Worm (Caenorhabditis elegans) whole organism, L4 larva: Measurements from ENCODE around the gene Y50E8A.22.

Source experiments
- R02D3.7 ChIP-seq: fragments of 150-350 bp; sonication (generic microtip); optimal IDR thresholded peaks from 3 replicates; lab custom pipeline; 2014; ENCODE audit warnings: missing biosample characterization, missing genetic modification characterization
- ama-1 ChIP-seq: fragments of 150-350 bp; optimal IDR thresholded peaks from 2 replicates; lab custom pipeline; 2014; ENCODE audit warnings: inconsistent platforms, mixed read lengths
- ceh-28 ChIP-seq: fragments of 150-350 bp; optimal IDR thresholded peaks from 2 replicates; lab custom pipeline; 2014; ENCODE audit warnings: missing biosample characterization, missing genetic modification reagents, missing genetic modification characterization
- ceh-82 ChIP-seq: sonication (generic microtip); optimal IDR thresholded peaks from 2 replicates; lab custom pipeline; 2017; ENCODE audit warnings: missing biosample characterization, missing genetic modification characterization
- egl-27 ChIP-seq: sonication (generic microtip); optimal IDR thresholded peaks from 3 replicates; lab custom pipeline; 2017; ENCODE audit warnings: missing biosample characterization, missing genetic modification reagents, missing genetic modification characterization
- mxl-3 ChIP-seq: fragments of 200-800 bp; sonication (Bioruptor generic); optimal IDR thresholded peaks from 2 replicates; lab custom pipeline; 2018; ENCODE audit warnings: mild to moderate bottlenecking, missing genetic modification characterization, missing compliant biosample characterization
- pha-4 ChIP-seq, 2 experiments: fragments of 150-350 bp in 1 of 2; fragments of 200-800 bp in 1 of 2; sonication (Bioruptor generic) in 1 of 2; IDR thresholded peaks in 1 of 2; optimal IDR thresholded peaks in 1 of 2; 2 replicates each; pipeline versions ENCODE4 v1.3.6 to Lab custom; 2014 to 2022; ENCODE audit warnings: missing genetic modification characterization in 2 of 2, missing genetic modification reagents in 2 of 2, missing biosample characterization in 1 of 2, missing compliant biosample characterization in 1 of 2
- saeg-2 ChIP-seq: fragments of 200-800 bp; sonication (Bioruptor generic); IDR thresholded peaks from 2 replicates; pipeline ENCODE4 v1.3.6; 2022; ENCODE audit warnings: missing genetic modification reagents, missing genetic modification characterization, missing compliant biosample characterization
- tag-97 ChIP-seq: fragments of 200-800 bp; sonication (Bioruptor generic); IDR thresholded peaks from 2 replicates; pipeline ENCODE4 v1.3.6; 2022; ENCODE audit warnings: missing genetic modification characterization, missing compliant biosample characterization
- unc-39 ChIP-seq: sonication (generic microtip); optimal IDR thresholded peaks from 2 replicates; lab custom pipeline; 2017; ENCODE audit warnings: missing biosample characterization, missing genetic modification characterization

ce11 chrV:14726596-14726995 is 22.3 kb downstream of the Y50E8A.22 start, which contains the start of gene Y50E8A.1:
- no peak for TF ChIP-seq ama-1 (lab: Kevin White, UChicago)
- TF ChIP-seq unc-39 (tag; lab: Kevin White, UChicago), result no peak
- TF ChIP-seq ceh-82 (tag; lab: Kevin White, UChicago), result no peak
- TF ChIP-seq saeg-2 (GFP tag; lab: Robert Waterston, UW), result no peak
- TF ChIP-seq pha-4 (GFP tag; IDR thresholded peaks at IDR 0.05; lab: Robert Waterston, UW), result no peak
- TF ChIP-seq pha-4 (tag; optimal IDR thresholded peaks at IDR 0.05; lab: Kevin White, UChicago), result no peak
- TF ChIP-seq egl-27 (tag; lab: Kevin White, UChicago), result no peak
- TF ChIP-seq tag-97 (GFP tag; lab: Robert Waterston, UW), result no peak
- TF ChIP-seq ceh-28 (tag; lab: Kevin White, UChicago), result no peak
- no peak for TF ChIP-seq mxl-3
- no peak for TF ChIP-seq R02D3.7
